Worm (Caenorhabditis elegans) whole organism, L1 larva: Measurements from ENCODE around the gene R11G10.3.
A peak's percentile ranks its signal among the peaks of the same experiment; 100 is the strongest.

Experiments
- C04F5.9 ChIP-seq: sonication (generic microtip); optimal IDR thresholded peaks from 2 replicates; lab custom pipeline; 2016; ENCODE audit warnings: missing genetic modification characterization, missing compliant biosample characterization
- C16A3.4 ChIP-seq: fragments of 150-350 bp; optimal IDR thresholded peaks from 2 replicates; lab custom pipeline; 2014; ENCODE audit warnings: missing biosample characterization, missing genetic modification characterization
- C34B4.2 ChIP-seq: sonication (generic microtip); optimal IDR thresholded peaks from 2 replicates; lab custom pipeline; 2017; ENCODE audit warnings: mild to moderate bottlenecking, missing genetic modification characterization, missing compliant biosample characterization
- aha-1 ChIP-seq: fragments of 150-350 bp; optimal IDR thresholded peaks from 2 replicates; lab custom pipeline; 2014; ENCODE audit warnings: missing biosample characterization, missing genetic modification characterization
- alr-1 ChIP-seq: fragments of 200-800 bp; sonication (Bioruptor generic); optimal IDR thresholded peaks from 2 replicates; lab custom pipeline; 2018; ENCODE audit warnings: borderline replicate concordance, mild to moderate bottlenecking, missing genetic modification characterization, missing compliant biosample characterization
- ama-1 ChIP-seq: fragments of 150-350 bp; optimal IDR thresholded peaks from 2 replicates; lab custom pipeline; 2014
- blmp-1 ChIP-seq: fragments of 150-350 bp; optimal IDR thresholded peaks from 2 replicates; lab custom pipeline; 2014; ENCODE audit warnings: missing biosample characterization, missing genetic modification characterization
- ceh-82 ChIP-seq, 3 experiments: fragments of 150-350 bp in 1 of 3; sonication (generic microtip) in 2 of 3; optimal IDR thresholded peaks; 2 replicates each; lab custom pipeline; 2014 to 2017; ENCODE audit warnings: missing biosample characterization in 3 of 3, missing genetic modification characterization in 3 of 3
- ceh-88 ChIP-seq: fragments of 200-800 bp; sonication (Bioruptor generic); IDR thresholded peaks from 2 replicates; pipeline ENCODE4 v1.3.6; 2022; ENCODE audit warnings: missing genetic modification characterization, missing compliant biosample characterization
- ces-1 ChIP-seq: fragments of 150-350 bp; optimal IDR thresholded peaks from 2 replicates; lab custom pipeline; 2014; ENCODE audit warnings: missing biosample characterization, missing genetic modification reagents, missing genetic modification characterization
- dpl-1 ChIP-seq, 3 experiments: fragments of 150-350 bp in 2 of 3; sonication (generic microtip) in 1 of 3; optimal IDR thresholded peaks; 2 replicates each; lab custom pipeline; 2014 to 2017; ENCODE audit warnings: missing biosample characterization in 3 of 3, missing genetic modification characterization in 3 of 3, missing genetic modification reagents in 3 of 3
- efl-1 ChIP-seq, 4 experiments: fragments of 150-350 bp; optimal IDR thresholded peaks in 3 of 4; peaks in 1 of 4; 1 replicate in 1 of 4; 2 replicates in 3 of 4; lab custom pipeline; 2014; ENCODE audit warnings: missing biosample characterization in 2 of 4, missing genetic modification characterization in 2 of 4, missing genetic modification reagents in 2 of 4
- efl-3 ChIP-seq: fragments of 200-800 bp; sonication (Bioruptor generic); optimal IDR thresholded peaks from 2 replicates; lab custom pipeline; 2018; ENCODE audit warnings: mild to moderate bottlenecking, missing genetic modification characterization, missing compliant biosample characterization
- elt-2 ChIP-seq: sonication (generic microtip); optimal IDR thresholded peaks from 2 replicates; lab custom pipeline; 2016; ENCODE audit warnings: missing genetic modification characterization, mild to moderate bottlenecking, inconsistent platforms, missing compliant biosample characterization, missing genetic modification reagents
- grh-1 ChIP-seq: fragments of 200-800 bp; sonication (Bioruptor generic); IDR thresholded peaks from 2 replicates; pipeline ENCODE4 v1.3.6; 2022; ENCODE audit warnings: missing genetic modification reagents, missing genetic modification characterization, missing compliant biosample characterization
- hlh-17 ChIP-seq: fragments of 200-800 bp; sonication (Bioruptor generic); optimal IDR thresholded peaks from 2 replicates; lab custom pipeline; 2018; ENCODE audit warnings: missing genetic modification characterization, mild to moderate bottlenecking, missing compliant biosample characterization, moderate library complexity, borderline replicate concordance
- hlh-4 ChIP-seq: sonication (generic microtip); optimal IDR thresholded peaks from 2 replicates; lab custom pipeline; 2016; ENCODE audit warnings: mild to moderate bottlenecking, missing genetic modification characterization, missing compliant biosample characterization
- hpl-2 ChIP-seq: fragments of 150-350 bp; optimal IDR thresholded peaks from 2 replicates; lab custom pipeline; 2014; ENCODE audit warnings: missing biosample characterization, missing genetic modification reagents, missing genetic modification characterization
- isw-1 ChIP-seq: fragments of 200-800 bp; sonication (Bioruptor generic); IDR thresholded peaks from 2 replicates; pipeline ENCODE4 v1.3.6; 2022; ENCODE audit warnings: missing genetic modification characterization, missing compliant biosample characterization
- lin-14 ChIP-seq: fragments of 200-800 bp; sonication (Bioruptor generic); optimal IDR thresholded peaks from 2 replicates; lab custom pipeline; 2018; ENCODE audit warnings: mild to moderate bottlenecking, missing genetic modification characterization, moderate library complexity, missing compliant biosample characterization
- lin-15B ChIP-seq: fragments of 150-350 bp; sonication (generic microtip); optimal IDR thresholded peaks from 3 replicates; lab custom pipeline; 2014; ENCODE audit warnings: missing biosample characterization, missing genetic modification characterization
- lin-35 ChIP-seq, 2 experiments: fragments of 150-350 bp; optimal IDR thresholded peaks; 2 replicates each; lab custom pipeline; 2014; ENCODE audit warnings: missing biosample characterization in 2 of 2, missing genetic modification characterization in 2 of 2, missing genetic modification reagents in 2 of 2
- lir-3 ChIP-seq: sonication (generic microtip); optimal IDR thresholded peaks from 2 replicates; lab custom pipeline; 2016; ENCODE audit warnings: mild to moderate bottlenecking, missing genetic modification characterization, moderate library complexity, missing compliant biosample characterization; ENCODE audit not compliant: poor library complexity
- lsy-2 ChIP-seq, 2 experiments: fragments of 150-350 bp; optimal IDR thresholded peaks; 2 replicates each; lab custom pipeline; 2014; ENCODE audit warnings: missing biosample characterization in 2 of 2, missing genetic modification characterization in 2 of 2
- mab-9 ChIP-seq: fragments of 200-800 bp; sonication (Bioruptor generic); IDR thresholded peaks from 2 replicates; pipeline ENCODE4 v1.3.6; 2022; ENCODE audit warnings: missing genetic modification reagents, missing genetic modification characterization, missing compliant biosample characterization
- mef-2 ChIP-seq: fragments of 150-350 bp; optimal IDR thresholded peaks from 2 replicates; lab custom pipeline; 2014; ENCODE audit warnings: missing biosample characterization, missing genetic modification characterization
- mep-1 ChIP-seq: fragments of 150-350 bp; optimal IDR thresholded peaks from 2 replicates; lab custom pipeline; 2014; ENCODE audit warnings: missing biosample characterization, missing genetic modification characterization
- nhr-11 ChIP-seq: fragments of 150-350 bp; optimal IDR thresholded peaks from 2 replicates; lab custom pipeline; 2014; ENCODE audit warnings: missing biosample characterization, missing genetic modification characterization
- nhr-12 ChIP-seq: sonication (generic microtip); optimal IDR thresholded peaks from 2 replicates; lab custom pipeline; 2017; ENCODE audit warnings: missing biosample characterization, missing genetic modification characterization
- nhr-47 ChIP-seq: sonication (generic microtip); optimal IDR thresholded peaks from 2 replicates; lab custom pipeline; 2016; ENCODE audit warnings: mild to moderate bottlenecking, missing genetic modification characterization, moderate library complexity, missing compliant biosample characterization
- nhr-71 ChIP-seq: sonication (generic microtip); optimal IDR thresholded peaks from 2 replicates; lab custom pipeline; 2016; ENCODE audit warnings: mild to moderate bottlenecking, missing genetic modification characterization, moderate library complexity, missing compliant biosample characterization
- nhr-76 ChIP-seq: sonication (generic microtip); optimal IDR thresholded peaks from 2 replicates; lab custom pipeline; 2017; ENCODE audit warnings: missing biosample characterization, missing genetic modification characterization
- nhr-90 ChIP-seq: sonication (generic microtip); optimal IDR thresholded peaks from 2 replicates; lab custom pipeline; 2016; ENCODE audit warnings: mild to moderate bottlenecking, missing genetic modification characterization, missing compliant biosample characterization; ENCODE audit not compliant: poor library complexity
- pqm-1 ChIP-seq: sonication (generic microtip); optimal IDR thresholded peaks from 3 replicates; lab custom pipeline; 2017; ENCODE audit warnings: missing biosample characterization, missing genetic modification characterization
- skn-1 ChIP-seq: fragments of 150-350 bp; optimal IDR thresholded peaks from 2 replicates; lab custom pipeline; 2014; ENCODE audit warnings: missing biosample characterization, missing genetic modification characterization
- snpc-4 ChIP-seq: fragments of 150-350 bp; optimal IDR thresholded peaks from 2 replicates; lab custom pipeline; 2014; ENCODE audit warnings: missing biosample characterization, missing genetic modification characterization
- snu-23 ChIP-seq: sonication (generic microtip); optimal IDR thresholded peaks from 2 replicates; lab custom pipeline; 2016; ENCODE audit warnings: missing genetic modification characterization, missing compliant biosample characterization
- sox-4 ChIP-seq: sonication (generic microtip); optimal IDR thresholded peaks from 2 replicates; lab custom pipeline; 2016; ENCODE audit warnings: missing genetic modification characterization, missing compliant biosample characterization
- sptf-1 ChIP-seq: fragments of 150-350 bp; optimal IDR thresholded peaks from 2 replicates; lab custom pipeline; 2014; ENCODE audit warnings: missing biosample characterization, missing genetic modification characterization
- sup-37 ChIP-seq: fragments of 200-800 bp; sonication (Bioruptor generic); optimal IDR thresholded peaks from 2 replicates; lab custom pipeline; 2018; ENCODE audit warnings: mild to moderate bottlenecking, missing genetic modification characterization, missing compliant biosample characterization
- swsn-7 ChIP-seq: sonication (generic microtip); optimal IDR thresholded peaks from 2 replicates; lab custom pipeline; 2016; ENCODE audit warnings: missing genetic modification characterization, missing compliant biosample characterization
- tbx-2 ChIP-seq: sonication (generic microtip); optimal IDR thresholded peaks from 2 replicates; lab custom pipeline; 2016; ENCODE audit warnings: missing genetic modification characterization, missing compliant biosample characterization
- tlp-1 ChIP-seq: fragments of 150-350 bp; optimal IDR thresholded peaks from 2 replicates; lab custom pipeline; 2014; ENCODE audit warnings: missing biosample characterization, missing genetic modification characterization
- unc-30 ChIP-seq: sonication (generic microtip); optimal IDR thresholded peaks from 2 replicates; lab custom pipeline; 2017; ENCODE audit warnings: missing biosample characterization, missing genetic modification characterization
- unc-62 ChIP-seq: fragments of 150-350 bp; optimal IDR thresholded peaks from 2 replicates; lab custom pipeline; 2014; ENCODE audit warnings: missing biosample characterization, missing genetic modification reagents, missing genetic modification characterization
- unc-86 ChIP-seq: sonication (generic microtip); optimal IDR thresholded peaks from 2 replicates; lab custom pipeline; 2016; ENCODE audit warnings: missing genetic modification characterization, missing compliant biosample characterization

Gene R11G10.3

ce11 chrV:13530698-13531097 is 7.4 kb downstream of the R11G10.3 start, which contains the start of gene ttr-44 (continued):
- TF ChIP-seq unc-30 (no peak), C34B4.2 (tag; lab: Kevin White, UChicago) (no peak)

ce11 chrV:13532469-13532868 is 9.2 kb downstream of the R11G10.3 start:
- TF ChIP-seq swsn-7 (no peak), pqm-1 (no peak), lin-15B (tag; lab: Kevin White, UChicago) (no peak), ceh-82 (tag; optimal IDR thresholded peaks at IDR 0.05; lab: Kevin White, UChicago) (no peak), C16A3.4 (tag; lab: Kevin White, UChicago) (no peak), nhr-76 (no peak), tlp-1 (tag; lab: Kevin White, UChicago) (no peak)

- no peak for TF ChIP-seq blmp-1 (tag; lab: Kevin White, UChicago)
- no peak for TF ChIP-seq unc-62 (GFP tag; lab: Kevin White, UChicago)
- no peak for TF ChIP-seq C04F5.9 (tag; lab: Kevin White, UChicago)
- TF ChIP-seq lin-14 (GFP tag; lab: Kevin White, UChicago), result peak; percentile 16
- no peak for TF ChIP-seq lir-3 (tag; lab: Kevin White, UChicago)
- peak; percentile 59 for TF ChIP-seq tbx-2 (tag; lab: Kevin White, UChicago)
- no peak for TF ChIP-seq aha-1 (tag; lab: Kevin White, UChicago)
- TF ChIP-seq mab-9 (GFP tag; lab: Robert Waterston, UW), result no peak
- TF ChIP-seq efl-3, result no peak
- TF ChIP-seq, all 84 proteins: peak for 2
Observed at ce11 chrV:13536058-13536579, 12.8 kb downstream of the R11G10.3 start, which contains the start of gene frpr-5. Gene frpr-5 (minus strand): TSS chrV:13536108.

ce11 chrV:13551601-13552000 is 28.3 kb downstream of the R11G10.3 start, which contains the start of the genes C56A3.4 and C56A3.5:
Gene C56A3.4 (minus strand): TSS chrV:13551754.
Gene C56A3.5 (plus strand): TSS chrV:13551967.
- TF ChIP-seq lin-15B (tag; lab: Kevin White, UChicago) (peak; percentile 48), skn-1 (peak; percentile 62), hlh-4 (no peak), sptf-1 (tag; lab: Kevin White, UChicago) (no peak), grh-1 (GFP tag; lab: Robert Waterston, UW) (no peak), snu-23 (GFP tag; lab: Kevin White, UChicago) (peak; percentile 62), nhr-47 (peak; percentile 73), dpl-1 (GFP tag; optimal IDR thresholded peaks at IDR 0.05; lab: Kevin White, UChicago) (peak; percentile 61 to 83 (median 77)), ceh-82 (tag; optimal IDR thresholded peaks at IDR 0.05; lab: Kevin White, UChicago) (peak; percentile 19 to 60 (median 39)), efl-3 (no peak), efl-1 (optimal IDR thresholded peaks at IDR 0.05; lab: Kevin White, UChicago) (peak; percentile 69 to 75), efl-1 (GFP tag; optimal IDR thresholded peaks at IDR 0.05 in 1 of 2; lab: Kevin White, UChicago) (peak; percentile 81 to 96), nhr-71 (tag; lab: Kevin White, UChicago) (peak; percentile 74), sup-37 (GFP tag; lab: Kevin White, UChicago) (no peak), isw-1 (GFP tag; lab: Robert Waterston, UW) (peak; percentile 62), hlh-17 (GFP tag; lab: Kevin White, UChicago) (no peak), sox-4 (tag; lab: Kevin White, UChicago) (peak; percentile 38), lin-14 (GFP tag; lab: Kevin White, UChicago) (peak; percentile 70), C16A3.4 (tag; lab: Kevin White, UChicago) (peak; percentile 24), lin-35 (GFP tag; optimal IDR thresholded peaks at IDR 0.05; lab: Kevin White, UChicago) (peak; percentile 73), mab-9 (GFP tag; lab: Robert Waterston, UW) (no peak), hpl-2 (no peak), nhr-12 (no peak), alr-1 (tag; lab: Kevin White, UChicago) (no peak), ces-1 (no peak), lsy-2 (tag; optimal IDR thresholded peaks at IDR 0.05; lab: Kevin White, UChicago) (peak; percentile 48 to 65), elt-2 (peak; percentile 32), nhr-11 (tag; lab: Kevin White, UChicago) (no peak), mep-1 (tag; lab: Kevin White, UChicago) (peak; percentile 56), ama-1 (lab: Kevin White, UChicago) (no peak), nhr-90 (tag; lab: Kevin White, UChicago) (peak; percentile 57), ceh-88 (GFP tag; lab: Robert Waterston, UW) (no peak), aha-1 (tag; lab: Kevin White, UChicago) (no peak), snpc-4 (tag; lab: Kevin White, UChicago) (peak; percentile 49), mef-2 (no peak), unc-30 (no peak), unc-86 (tag; lab: Kevin White, UChicago) (peak; percentile 27)
